Fruit fly (Drosophila melanogaster) whole organism, embryonic: ENCODE measurements around the gene CG7714.

ENCODE experiments used
- Aef1 ChIP-seq: fragments of 200-800 bp; sonication (Bioruptor generic); IDR thresholded peaks from 3 replicates; pipeline ENCODE4 v1.3.6; 2022; ENCODE audit warnings: missing biosample characterization, missing genetic modification characterization
- Asciz ChIP-seq: fragments of 200-800 bp; sonication (Bioruptor generic); optimal IDR thresholded peaks from 2 replicates; lab custom pipeline; 2017; ENCODE audit warnings: missing biosample characterization, mild to moderate bottlenecking, missing genetic modification characterization, missing genetic modification reagents
- CG10274 ChIP-seq: fragments of 200-800 bp; sonication (Bioruptor generic); optimal IDR thresholded peaks from 3 replicates; lab custom pipeline; 2017; ENCODE audit warnings: missing biosample characterization, mild to moderate bottlenecking, missing genetic modification characterization
- CG12769 ChIP-seq: fragments of 200-800 bp; sonication (Bioruptor generic); optimal IDR thresholded peaks from 2 replicates; lab custom pipeline; 2019; ENCODE audit warnings: missing biosample characterization, mild to moderate bottlenecking, missing genetic modification characterization, moderate library complexity
- CG13894 ChIP-seq: fragments of 200-800 bp; sonication (Bioruptor generic); optimal IDR thresholded peaks from 3 replicates; lab custom pipeline; 2018; ENCODE audit warnings: missing biosample characterization, mild to moderate bottlenecking, missing genetic modification characterization, moderate library complexity
- CG16779 ChIP-seq: fragments of 200-800 bp; sonication (Bioruptor generic); IDR thresholded peaks from 2 replicates; pipeline ENCODE4 v1.3.6; 2022; ENCODE audit warnings: missing biosample characterization, missing genetic modification characterization
- CG17802 ChIP-seq: fragments of 200-800 bp; sonication (Bioruptor generic); optimal IDR thresholded peaks from 2 replicates; lab custom pipeline; 2018; ENCODE audit warnings: missing biosample characterization, mild to moderate bottlenecking, missing genetic modification characterization, moderate library complexity
- CG2875 ChIP-seq: fragments of 200-800 bp; sonication (Bioruptor generic); optimal IDR thresholded peaks from 2 replicates; lab custom pipeline; 2017; ENCODE audit warnings: missing biosample characterization, mild to moderate bottlenecking, missing genetic modification characterization, missing genetic modification reagents
- CG34376 ChIP-seq: fragments of 200-800 bp; sonication (Bioruptor generic); optimal IDR thresholded peaks from 2 replicates; lab custom pipeline; 2018; ENCODE audit warnings: missing biosample characterization, mild to moderate bottlenecking, missing genetic modification characterization
- CG4854 ChIP-seq: fragments of 200-800 bp; sonication (Bioruptor generic); optimal IDR thresholded peaks from 2 replicates; lab custom pipeline; 2016; ENCODE audit warnings: missing biosample characterization, missing genetic modification characterization, inconsistent platforms
- CG7271 ChIP-seq: fragments of 200-800 bp; sonication (Bioruptor generic); optimal IDR thresholded peaks from 2 replicates; lab custom pipeline; 2018; ENCODE audit warnings: missing biosample characterization, mild to moderate bottlenecking, missing genetic modification characterization, moderate library complexity
- CG7987 ChIP-seq: fragments of 200-800 bp; sonication (Bioruptor generic); optimal IDR thresholded peaks from 2 replicates; lab custom pipeline; 2018; ENCODE audit warnings: missing biosample characterization, mild to moderate bottlenecking, missing genetic modification characterization, moderate library complexity
- CG8944 ChIP-seq: fragments of 200-800 bp; sonication (Bioruptor generic); optimal IDR thresholded peaks from 3 replicates; lab custom pipeline; 2016; ENCODE audit warnings: missing biosample characterization, missing genetic modification characterization
- CG9215 ChIP-seq: fragments of 200-800 bp; sonication (Bioruptor generic); IDR thresholded peaks from 2 replicates; pipeline ENCODE4 v1.3.6; 2022; ENCODE audit warnings: missing biosample characterization, missing genetic modification characterization
- CHES-1-like ChIP-seq: fragments of 200-800 bp; sonication (Bioruptor generic); optimal IDR thresholded peaks from 2 replicates; lab custom pipeline; 2016; ENCODE audit warnings: missing biosample characterization, missing genetic modification characterization
- Chrac-16 ChIP-seq: fragments of 200-800 bp; sonication (Bioruptor generic); optimal IDR thresholded peaks from 3 replicates; lab custom pipeline; 2016; ENCODE audit warnings: missing biosample characterization, missing genetic modification characterization
- Dad ChIP-seq: fragments of 200-800 bp; sonication (Bioruptor generic); optimal IDR thresholded peaks from 3 replicates; lab custom pipeline; 2016; ENCODE audit warnings: missing biosample characterization, missing genetic modification characterization
- Deaf1 ChIP-seq: fragments of 200-800 bp; optimal IDR thresholded peaks from 3 replicates; lab custom pipeline; 2019; ENCODE audit warnings: missing biosample characterization, mild to moderate bottlenecking, missing genetic modification characterization, moderate library complexity
- Dek ChIP-seq: fragments of 200-800 bp; sonication (Bioruptor generic); optimal IDR thresholded peaks from 3 replicates; lab custom pipeline; 2019; ENCODE audit warnings: missing biosample characterization, mild to moderate bottlenecking, missing genetic modification characterization, moderate library complexity
- E2f1 ChIP-seq: fragments of 200-800 bp; sonication (Bioruptor generic); IDR thresholded peaks from 2 replicates; pipeline ENCODE4 v1.3.6; 2022; ENCODE audit warnings: missing biosample characterization, missing genetic modification characterization
- Lpt ChIP-seq: fragments of >200 bp; optimal IDR thresholded peaks from 2 replicates; lab custom pipeline; 2018; ENCODE audit warnings: missing biosample characterization, missing genetic modification characterization
- Mad ChIP-seq: fragments of 200-800 bp; sonication (Bioruptor generic); optimal IDR thresholded peaks from 2 replicates; lab custom pipeline; 2016; ENCODE audit warnings: missing biosample characterization, missing genetic modification characterization
- Nf-YB ChIP-seq: fragments of 200-800 bp; sonication (Bioruptor generic); optimal IDR thresholded peaks from 3 replicates; lab custom pipeline; 2019; ENCODE audit warnings: missing biosample characterization, mild to moderate bottlenecking, missing genetic modification characterization, moderate library complexity
- Nf-YC ChIP-seq: fragments of 200-800 bp; optimal IDR thresholded peaks from 3 replicates; lab custom pipeline; 2019; ENCODE audit warnings: missing biosample characterization, mild to moderate bottlenecking, missing genetic modification characterization, moderate library complexity
- Ptx1 ChIP-seq: fragments of 200-800 bp; sonication (Bioruptor generic); IDR thresholded peaks from 2 replicates; pipeline ENCODE4 v1.3.6; 2022; ENCODE audit warnings: missing biosample characterization, missing genetic modification characterization
- Trl ChIP-seq, 3 experiments: fragments of >200 bp in 2 of 3; fragments of 200-800 bp in 1 of 3; sonication (Bioruptor generic) in 1 of 3; optimal IDR thresholded peaks; 2 replicates in 1 of 3; 3 replicates in 2 of 3; lab custom pipeline; 2016 to 2017; ENCODE audit warnings: missing biosample characterization in 1 of 3, missing genetic modification characterization in 1 of 3
- abd-A ChIP-seq: fragments of 200-800 bp; sonication (Bioruptor generic); optimal IDR thresholded peaks from 3 replicates; lab custom pipeline; 2019; ENCODE audit warnings: missing biosample characterization, mild to moderate bottlenecking, missing genetic modification characterization, moderate library complexity
- cg ChIP-seq: fragments of 200-800 bp; sonication (Bioruptor generic); optimal IDR thresholded peaks from 3 replicates; lab custom pipeline; 2019; ENCODE audit warnings: missing biosample characterization, mild to moderate bottlenecking, missing genetic modification characterization, moderate library complexity
- chinmo ChIP-seq: fragments of 200-800 bp; sonication (Bioruptor generic); IDR thresholded peaks from 4 replicates; pipeline ENCODE4 v1.3.6; 2022; ENCODE audit warnings: missing biosample characterization, missing genetic modification characterization; ENCODE audit not compliant: partially characterized antibody
- crp ChIP-seq, 2 experiments: fragments of 200-800 bp; sonication (Bioruptor generic); optimal IDR thresholded peaks; 2 replicates in 1 of 2; 3 replicates in 1 of 2; lab custom pipeline; 2017; ENCODE audit warnings: missing biosample characterization in 2 of 2, missing genetic modification characterization in 2 of 2, mild to moderate bottlenecking in 1 of 2, moderate library complexity in 1 of 2
- dpn ChIP-seq, 2 experiments: fragments of 200-800 bp; sonication (Bioruptor generic); optimal IDR thresholded peaks; 3 replicates each; lab custom pipeline; 2016; ENCODE audit warnings: missing biosample characterization in 2 of 2, missing genetic modification characterization in 2 of 2
- ewg ChIP-seq: fragments of 200-800 bp; sonication (Bioruptor generic); optimal IDR thresholded peaks from 3 replicates; lab custom pipeline; 2017; ENCODE audit warnings: mild to moderate bottlenecking, missing biosample characterization, missing genetic modification reagents, missing genetic modification characterization
- fd102C ChIP-seq: fragments of 200-800 bp; sonication (Bioruptor generic); optimal IDR thresholded peaks from 2 replicates; lab custom pipeline; 2018; ENCODE audit warnings: missing biosample characterization, mild to moderate bottlenecking, missing genetic modification characterization, moderate library complexity
- ham ChIP-seq: fragments of 200-800 bp; sonication (Bioruptor generic); IDR thresholded peaks from 2 replicates; pipeline ENCODE4 v1.3.6; 2022; ENCODE audit warnings: missing biosample characterization, missing genetic modification characterization
- hb ChIP-seq: fragments of 200-800 bp; sonication (Bioruptor generic); IDR thresholded peaks from 3 replicates; pipeline ENCODE4 v1.3.6; 2022; ENCODE audit warnings: missing biosample characterization, missing genetic modification characterization; ENCODE audit not compliant: partially characterized antibody
- ken ChIP-seq: fragments of 200-800 bp; sonication (Bioruptor generic); IDR thresholded peaks from 3 replicates; pipeline ENCODE4 v1.3.6; 2022; ENCODE audit warnings: missing biosample characterization, missing genetic modification characterization
- nerfin-1 ChIP-seq: fragments of 200-800 bp; sonication (Bioruptor generic); optimal IDR thresholded peaks from 3 replicates; lab custom pipeline; 2019; ENCODE audit warnings: missing biosample characterization, mild to moderate bottlenecking, missing genetic modification characterization, moderate library complexity
- org-1 ChIP-seq: fragments of 200-800 bp; sonication (Bioruptor generic); optimal IDR thresholded peaks from 2 replicates; lab custom pipeline; 2017; ENCODE audit warnings: missing biosample characterization, missing genetic modification characterization
- pfk ChIP-seq: fragments of 200-800 bp; sonication (Bioruptor generic); optimal IDR thresholded peaks from 2 replicates; lab custom pipeline; 2018; ENCODE audit warnings: missing biosample characterization, mild to moderate bottlenecking, missing genetic modification characterization, moderate library complexity
- run ChIP-seq: fragments of 200-800 bp; sonication (Bioruptor generic); optimal IDR thresholded peaks from 3 replicates; lab custom pipeline; 2018; ENCODE audit warnings: missing biosample characterization, mild to moderate bottlenecking, missing genetic modification characterization
- shn ChIP-seq: fragments of 200-800 bp; sonication (Bioruptor generic); optimal IDR thresholded peaks from 3 replicates; lab custom pipeline; 2016; ENCODE audit warnings: missing biosample characterization, missing genetic modification characterization
- slbo ChIP-seq: fragments of 200-800 bp; sonication (Bioruptor generic); IDR thresholded peaks from 2 replicates; pipeline ENCODE4 v1.3.6; 2022; ENCODE audit warnings: missing biosample characterization, missing genetic modification characterization
- toy ChIP-seq: fragments of 200-800 bp; sonication (Bioruptor generic); IDR thresholded peaks from 2 replicates; pipeline ENCODE4 v1.3.6; 2022; ENCODE audit warnings: missing biosample characterization, missing genetic modification characterization
- ttk ChIP-seq: fragments of 200-800 bp; sonication (Bioruptor generic); IDR thresholded peaks from 2 replicates; pipeline ENCODE4 v2.1.2; 2022; ENCODE audit warnings: missing biosample characterization, missing genetic modification characterization
- vfl ChIP-seq: fragments of 200-800 bp; sonication (Bioruptor generic); optimal IDR thresholded peaks from 2 replicates; lab custom pipeline; 2016; ENCODE audit warnings: missing biosample characterization, missing genetic modification characterization

CG7714 gene

dm6 chr3R:18705150-18705549 lies 21.1 kb downstream of the CG7714 start, which contains the start of the genes ChAT and VAChT (continued):
- no peak for TF ChIP-seq Mad (GFP tag; lab: Kevin White, UChicago)

DNA sequence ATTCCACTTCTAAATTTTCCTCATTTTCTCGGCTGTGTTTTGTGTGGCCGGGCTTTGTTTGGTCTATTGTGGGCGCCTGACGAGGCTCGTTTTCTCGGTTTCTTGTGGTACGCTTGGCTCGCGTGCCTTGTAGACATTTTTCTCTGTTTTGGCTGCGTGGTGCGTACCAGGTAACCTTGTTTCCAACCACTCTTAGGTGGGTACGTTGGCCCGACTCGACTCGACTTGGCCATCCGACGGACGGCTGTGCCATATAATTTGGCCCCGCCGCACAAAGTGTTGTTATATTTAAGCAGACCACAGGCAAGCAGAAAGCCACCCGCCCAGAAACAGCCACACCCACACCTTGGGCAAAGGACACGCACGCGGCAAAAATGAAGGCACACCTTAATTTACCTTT lies 22.7 kb downstream of the CG7714 start:
- TF ChIP-seq Asciz (GFP tag; lab: Kevin White, UChicago) (no peak), E2f1 (GFP tag; lab: Robert Waterston, UW) (no peak), CG13894 (tag; lab: Kevin White, UChicago) (peak; percentile 92), slbo (GFP tag; lab: Robert Waterston, UW) (0 out of 2 replicates have a peak, but pooled peaks have one; percentile 11), Aef1 (no peak), CG16779 (GFP tag; lab: Robert Waterston, UW) (no peak)

dm6 chr3R:18698855-18699569 lies 27.2 kb downstream of the CG7714 start:
- TF ChIP-seq CG34376 (GFP tag; lab: Kevin White, UChicago): no peak
- no peak for TF ChIP-seq Ptx1 (GFP tag; lab: Robert Waterston, UW)
- TF ChIP-seq ham (GFP tag; lab: Robert Waterston, UW): no peak
- peak; percentile 46 for TF ChIP-seq nerfin-1 (tag; lab: Kevin White, UChicago)
- no peak for TF ChIP-seq CG2875
- peak in 1 of 2 experiments; percentile 14 for TF ChIP-seq crp (GFP tag; optimal IDR thresholded peaks at IDR 0.05; lab: Kevin White, UChicago)
- TF ChIP-seq CG10274 (GFP tag; lab: Kevin White, UChicago): no peak
- no peak for TF ChIP-seq shn (GFP tag; lab: Kevin White, UChicago)
- 0 out of 3 replicates have a peak, but pooled peaks have one; percentile 14 for TF ChIP-seq hb (GFP tag; lab: Robert Waterston, UW)
- TF ChIP-seq cg (GFP tag; lab: Kevin White, UChicago): peak; percentile 7
- peak; percentile 84 for TF ChIP-seq Nf-YC (tag; lab: Kevin White, UChicago)
- no peak for TF ChIP-seq Trl (optimal IDR thresholded peaks at IDR 0.05; lab: Kevin White, UChicago)
- no peak for TF ChIP-seq Trl (GFP tag; optimal IDR thresholded peaks at IDR 0.05; lab: Kevin White, UChicago)
- TF ChIP-seq CHES-1-like (GFP tag; lab: Kevin White, UChicago): no peak
- TF ChIP-seq CG9215 (GFP tag; lab: Robert Waterston, UW): no peak
- peak; percentile 21 for TF ChIP-seq ewg (GFP tag; lab: Kevin White, UChicago)
- peak; percentile 76 for TF ChIP-seq Deaf1
- 0 out of 4 replicates have a peak, but pooled peaks have one; percentile 40 for TF ChIP-seq chinmo (GFP tag; lab: Robert Waterston, UW)
- peak; percentile 94 for TF ChIP-seq pfk (GFP tag; lab: Kevin White, UChicago)
- no peak for TF ChIP-seq CG4854
- TF ChIP-seq abd-A (tag; lab: Kevin White, UChicago): peak; percentile 91
- TF ChIP-seq Aef1: no peak
- peak; percentile 11 for TF ChIP-seq Nf-YB (GFP tag; lab: Kevin White, UChicago)
- TF ChIP-seq CG8944 (GFP tag; lab: Kevin White, UChicago): no peak

DNA sequence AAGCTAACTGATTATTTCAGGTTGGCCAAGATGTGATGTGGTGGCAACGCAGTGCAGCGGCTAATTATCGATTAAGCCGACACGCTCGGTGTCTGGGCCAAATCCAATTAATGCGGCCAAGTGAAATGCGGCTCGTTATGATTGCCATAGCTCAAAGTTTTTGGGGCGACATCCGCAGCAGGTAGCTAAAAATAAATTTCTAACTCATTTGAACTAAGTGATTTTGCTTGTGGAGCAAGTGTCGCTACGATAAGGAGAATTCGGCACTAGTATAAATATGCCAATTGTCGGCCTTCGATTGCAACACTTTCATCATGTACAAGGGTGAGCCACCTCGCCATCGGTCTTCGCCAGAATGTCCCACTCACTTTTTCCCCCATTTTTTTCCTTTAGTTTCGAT lies 31.3 kb downstream of the CG7714 start, which contains the start of gene CG34282:
Gene CG34282, plus strand, starts transcription at position 301 of the 400 bp plus-strand sequence.
- TF ChIP-seq toy (GFP tag; lab: Robert Waterston, UW): no peak
- TF ChIP-seq dpn (GFP tag; optimal IDR thresholded peaks at IDR 0.05; lab: Kevin White, UChicago): no peak
- TF ChIP-seq Dad (GFP tag; lab: Kevin White, UChicago): no peak
- TF ChIP-seq ken (GFP tag; lab: Robert Waterston, UW): no peak
- TF ChIP-seq run (tag; lab: Kevin White, UChicago): no peak
- TF ChIP-seq CG17802: no peak
- no peak for TF ChIP-seq org-1 (GFP tag; lab: Kevin White, UChicago)
- no peak for TF ChIP-seq CG12769 (tag; lab: Kevin White, UChicago)
- no peak for TF ChIP-seq CG7271 (tag; lab: Kevin White, UChicago)
- TF ChIP-seq Lpt: no peak
- no peak for TF ChIP-seq fd102C
- no peak for TF ChIP-seq ttk
- TF ChIP-seq Dek: no peak
- TF ChIP-seq CG7987: no peak
- no peak for TF ChIP-seq Chrac-16 (GFP tag; lab: Kevin White, UChicago)
- no peak for TF ChIP-seq vfl (GFP tag; lab: Kevin White, UChicago)
